Worm (Caenorhabditis elegans) whole organism, L1 larva: ENCODE data around the gene ints-2.

ENCODE experiments used
- C04F5.9 ChIP-seq: sonication (generic microtip); optimal IDR thresholded peaks from 2 replicates; lab custom pipeline; 2016; ENCODE audit warnings: missing genetic modification characterization, missing compliant biosample characterization
- C16A3.4 ChIP-seq: fragments of 150-350 bp; optimal IDR thresholded peaks from 2 replicates; lab custom pipeline; 2014; ENCODE audit warnings: missing biosample characterization, missing genetic modification characterization
- C34B4.2 ChIP-seq: sonication (generic microtip); optimal IDR thresholded peaks from 2 replicates; lab custom pipeline; 2017; ENCODE audit warnings: mild to moderate bottlenecking, missing genetic modification characterization, missing compliant biosample characterization
- aha-1 ChIP-seq: fragments of 150-350 bp; optimal IDR thresholded peaks from 2 replicates; lab custom pipeline; 2014; ENCODE audit warnings: missing biosample characterization, missing genetic modification characterization
- alr-1 ChIP-seq: fragments of 200-800 bp; sonication (Bioruptor generic); optimal IDR thresholded peaks from 2 replicates; lab custom pipeline; 2018; ENCODE audit warnings: borderline replicate concordance, mild to moderate bottlenecking, missing genetic modification characterization, missing compliant biosample characterization
- ama-1 ChIP-seq: fragments of 150-350 bp; optimal IDR thresholded peaks from 2 replicates; lab custom pipeline; 2014
- blmp-1 ChIP-seq: fragments of 150-350 bp; optimal IDR thresholded peaks from 2 replicates; lab custom pipeline; 2014; ENCODE audit warnings: missing biosample characterization, missing genetic modification characterization
- ceh-8 ChIP-seq: fragments of 200-800 bp; sonication (Bioruptor generic); optimal IDR thresholded peaks from 2 replicates; lab custom pipeline; 2018; ENCODE audit warnings: mild to moderate bottlenecking, missing genetic modification characterization, moderate library complexity, missing compliant biosample characterization
- ceh-90 ChIP-seq: sonication (generic microtip); optimal IDR thresholded peaks from 2 replicates; lab custom pipeline; 2016; ENCODE audit warnings: missing genetic modification characterization, missing compliant biosample characterization
- ces-1 ChIP-seq: fragments of 150-350 bp; optimal IDR thresholded peaks from 2 replicates; lab custom pipeline; 2014; ENCODE audit warnings: missing biosample characterization, missing genetic modification reagents, missing genetic modification characterization
- dsc-1 ChIP-seq: sonication (generic microtip); optimal IDR thresholded peaks from 2 replicates; lab custom pipeline; 2016; ENCODE audit warnings: mild to moderate bottlenecking, missing genetic modification characterization, missing compliant biosample characterization
- egl-13 ChIP-seq: sonication (generic microtip); optimal IDR thresholded peaks from 2 replicates; lab custom pipeline; 2016; ENCODE audit warnings: missing genotype, missing genetic modification reagents, missing genetic modification characterization, missing compliant biosample characterization
- egl-27 ChIP-seq, 2 experiments: fragments of 150-350 bp in 1 of 2; sonication (generic microtip); optimal IDR thresholded peaks; 3 replicates each; lab custom pipeline; 2017 to 2018; ENCODE audit warnings: missing biosample characterization in 2 of 2, missing genetic modification characterization in 2 of 2, missing genetic modification reagents in 2 of 2
- elt-2 ChIP-seq: sonication (generic microtip); optimal IDR thresholded peaks from 2 replicates; lab custom pipeline; 2016; ENCODE audit warnings: missing genetic modification characterization, mild to moderate bottlenecking, inconsistent platforms, missing compliant biosample characterization, missing genetic modification reagents
- fkh-4 ChIP-seq: sonication (generic microtip); optimal IDR thresholded peaks from 2 replicates; lab custom pipeline; 2016; ENCODE audit warnings: missing compliant biosample characterization, missing genetic modification characterization, borderline replicate concordance
- fos-1 ChIP-seq: fragments of 150-350 bp; optimal IDR thresholded peaks from 2 replicates; lab custom pipeline; 2014; ENCODE audit warnings: missing biosample characterization, missing genetic modification characterization
- hpl-2 ChIP-seq: fragments of 150-350 bp; optimal IDR thresholded peaks from 2 replicates; lab custom pipeline; 2014; ENCODE audit warnings: missing biosample characterization, missing genetic modification reagents, missing genetic modification characterization
- irx-1 ChIP-seq: sonication (generic microtip); optimal IDR thresholded peaks from 2 replicates; lab custom pipeline; 2016; ENCODE audit warnings: missing genetic modification characterization, missing compliant biosample characterization
- jun-1 ChIP-seq: fragments of 150-350 bp; optimal IDR thresholded peaks from 2 replicates; lab custom pipeline; 2014; ENCODE audit warnings: missing biosample characterization, missing genetic modification reagents, missing genetic modification characterization
- lin-35 ChIP-seq, 2 experiments: fragments of 150-350 bp; optimal IDR thresholded peaks; 2 replicates each; lab custom pipeline; 2014; ENCODE audit warnings: missing biosample characterization in 2 of 2, missing genetic modification characterization in 2 of 2, missing genetic modification reagents in 2 of 2
- lin-39 ChIP-seq: fragments of 150-350 bp; optimal IDR thresholded peaks from 2 replicates; lab custom pipeline; 2014; ENCODE audit warnings: missing biosample characterization, missing genetic modification reagents, missing genetic modification characterization
- lsy-2 ChIP-seq, 2 experiments: fragments of 150-350 bp; optimal IDR thresholded peaks; 2 replicates each; lab custom pipeline; 2014; ENCODE audit warnings: missing biosample characterization in 2 of 2, missing genetic modification characterization in 2 of 2
- mdl-1 ChIP-seq, 2 experiments: fragments of 150-350 bp; optimal IDR thresholded peaks; 2 replicates each; lab custom pipeline; 2014 to 2017; ENCODE audit warnings: missing biosample characterization in 2 of 2, missing genetic modification characterization in 2 of 2, inconsistent platforms in 1 of 2
- nhr-11 ChIP-seq: fragments of 150-350 bp; optimal IDR thresholded peaks from 2 replicates; lab custom pipeline; 2014; ENCODE audit warnings: missing biosample characterization, missing genetic modification characterization
- nhr-20 ChIP-seq: sonication (generic microtip); optimal IDR thresholded peaks from 2 replicates; lab custom pipeline; 2016; ENCODE audit warnings: mild to moderate bottlenecking, missing genetic modification characterization, missing compliant biosample characterization
- nhr-90 ChIP-seq: sonication (generic microtip); optimal IDR thresholded peaks from 2 replicates; lab custom pipeline; 2016; ENCODE audit warnings: mild to moderate bottlenecking, missing genetic modification characterization, missing compliant biosample characterization; ENCODE audit not compliant: poor library complexity
- rnt-1 ChIP-seq: sonication (generic microtip); optimal IDR thresholded peaks from 2 replicates; lab custom pipeline; 2016; ENCODE audit warnings: mild to moderate bottlenecking, missing genetic modification characterization, moderate library complexity, missing compliant biosample characterization
- sox-4 ChIP-seq: sonication (generic microtip); optimal IDR thresholded peaks from 2 replicates; lab custom pipeline; 2016; ENCODE audit warnings: missing genetic modification characterization, missing compliant biosample characterization
- sptf-1 ChIP-seq: fragments of 150-350 bp; optimal IDR thresholded peaks from 2 replicates; lab custom pipeline; 2014; ENCODE audit warnings: missing biosample characterization, missing genetic modification characterization
- tbx-2 ChIP-seq: sonication (generic microtip); optimal IDR thresholded peaks from 2 replicates; lab custom pipeline; 2016; ENCODE audit warnings: missing genetic modification characterization, missing compliant biosample characterization
- unc-86 ChIP-seq: sonication (generic microtip); optimal IDR thresholded peaks from 2 replicates; lab custom pipeline; 2016; ENCODE audit warnings: missing genetic modification characterization, missing compliant biosample characterization
- vab-15 ChIP-seq: sonication (generic microtip); optimal IDR thresholded peaks from 2 replicates; lab custom pipeline; 2017; ENCODE audit warnings: missing genotype, mild to moderate bottlenecking, missing genetic modification characterization, missing compliant biosample characterization
- zag-1 ChIP-seq: fragments of 150-350 bp; optimal IDR thresholded peaks from 2 replicates; lab custom pipeline; 2014; ENCODE audit warnings: missing biosample characterization, missing genetic modification characterization
- zip-4 ChIP-seq: fragments of 200-800 bp; sonication (Bioruptor generic); optimal IDR thresholded peaks from 2 replicates; lab custom pipeline; 2018; ENCODE audit warnings: mild to moderate bottlenecking, missing genetic modification characterization, moderate library complexity, missing compliant biosample characterization
- ztf-4 ChIP-seq: fragments of 150-350 bp; optimal IDR thresholded peaks from 2 replicates; lab custom pipeline; 2014; ENCODE audit warnings: missing biosample characterization, missing genetic modification characterization

ints-2 gene

ce11 chrV:14165745-14166144 is 19.7 kb upstream of the ints-2 start:
- TF ChIP-seq sptf-1 (no peak), rnt-1 (tag; lab: Kevin White, UChicago) (no peak), egl-27 (tag; optimal IDR thresholded peaks at IDR 0.05; lab: Kevin White, UChicago) (no peak), nhr-90 (tag; lab: Kevin White, UChicago) (no peak), sox-4 (tag; lab: Kevin White, UChicago) (no peak), hpl-2 (GFP tag; lab: Kevin White, UChicago) (no peak), ama-1 (lab: Kevin White, UChicago) (no peak), egl-13 (no peak), mdl-1 (tag; optimal IDR thresholded peaks at IDR 0.05; lab: Kevin White, UChicago) (no peak), C04F5.9 (no peak), ceh-8 (GFP tag; lab: Kevin White, UChicago) (no peak), fos-1 (tag; lab: Kevin White, UChicago) (no peak), unc-86 (tag; lab: Kevin White, UChicago) (no peak)

DNA sequence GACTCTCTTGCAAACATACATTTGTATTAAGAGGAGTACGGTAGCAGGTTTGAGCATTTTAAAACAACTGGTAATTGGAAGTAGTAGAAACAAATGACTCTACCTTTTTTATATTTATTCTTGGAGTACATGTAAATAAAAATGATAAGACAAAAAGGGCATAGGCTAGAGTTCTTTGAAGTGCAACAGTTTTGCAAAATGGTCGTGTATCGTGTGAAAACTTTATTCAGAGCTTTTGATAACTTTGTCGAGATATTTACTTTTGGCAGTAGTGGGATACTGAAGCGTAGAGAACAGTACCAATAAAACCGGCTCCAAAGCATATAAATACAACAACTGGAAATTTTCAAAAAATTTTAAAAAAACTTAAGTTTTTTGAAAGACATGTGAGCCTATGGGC is 18.9 kb upstream of the ints-2 start, which contains the start of gene cest-1.1:
Gene cest-1.1 (minus strand): TSS at position 101 of the 400 bp plus-strand sequence.
- no peak for TF ChIP-seq ces-1 (GFP tag; lab: Kevin White, UChicago)
- TF ChIP-seq, all 84 proteins: peak for 0

DNA sequence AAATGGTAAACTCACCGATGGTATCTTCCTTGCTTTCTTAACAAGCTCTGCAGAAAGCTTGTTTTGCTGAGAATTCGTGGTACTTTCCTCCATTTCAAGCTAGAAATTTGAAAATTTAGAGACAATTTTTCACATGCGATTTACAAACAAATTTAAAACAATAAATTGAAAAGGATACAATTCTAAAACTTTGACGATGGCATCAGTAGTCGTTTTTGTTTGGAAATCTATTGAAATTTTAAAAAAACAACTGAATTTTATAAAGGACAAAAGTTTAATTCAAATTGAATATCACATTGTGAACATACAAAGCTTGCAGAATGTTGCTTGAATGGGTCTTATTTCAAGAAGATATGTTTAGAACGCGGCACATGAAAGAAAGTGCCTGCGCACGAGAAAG is 17.9 kb upstream of the ints-2 start, which contains the start of gene ocam-1:
Gene ocam-1 (minus strand): TSS at position 101 of the 400 bp plus-strand sequence.
- TF ChIP-seq C16A3.4 (tag; lab: Kevin White, UChicago) (no peak), ztf-4 (tag; lab: Kevin White, UChicago) (no peak), jun-1 (no peak), blmp-1 (tag; lab: Kevin White, UChicago) (no peak), rnt-1 (tag; lab: Kevin White, UChicago) (no peak), tbx-2 (no peak), ceh-90 (no peak), vab-15 (tag; lab: Kevin White, UChicago) (no peak), alr-1 (tag; lab: Kevin White, UChicago) (no peak), aha-1 (tag; lab: Kevin White, UChicago) (no peak), dsc-1 (no peak), nhr-90 (tag; lab: Kevin White, UChicago) (no peak), nhr-20 (tag; lab: Kevin White, UChicago) (no peak), fkh-4 (tag; lab: Kevin White, UChicago) (no peak)

DNA sequence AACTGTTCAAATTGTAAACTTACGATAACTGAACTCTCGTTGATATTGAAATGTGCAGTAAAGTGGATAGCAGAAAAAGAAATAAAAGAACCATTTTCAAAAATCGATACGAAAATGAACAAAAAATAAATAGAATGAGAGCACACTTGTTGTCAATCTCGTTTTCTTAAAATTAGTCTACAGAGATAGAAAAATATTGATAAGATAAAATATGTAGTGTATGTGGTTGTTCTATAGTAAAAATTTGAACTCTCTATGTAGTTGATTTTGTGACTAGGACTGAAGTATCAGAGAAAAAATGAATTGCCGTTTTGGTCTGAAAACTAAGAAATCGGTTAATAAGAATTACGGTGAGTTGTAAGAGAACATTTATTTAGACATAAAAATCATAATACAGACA is 14.2 kb upstream of the ints-2 start, which contains the start of gene cest-2.1:
Gene cest-2.1 (minus strand): TSS at position 198 of the 400 bp plus-strand sequence.
- TF ChIP-seq ztf-4 (tag; lab: Kevin White, UChicago) (no peak), elt-2 (tag; lab: Kevin White, UChicago) (no peak), ama-1 (lab: Kevin White, UChicago) (no peak), nhr-20 (tag; lab: Kevin White, UChicago) (no peak), lin-35 (GFP tag; optimal IDR thresholded peaks at IDR 0.05; lab: Kevin White, UChicago) (no peak), nhr-11 (tag; lab: Kevin White, UChicago) (no peak), alr-1 (tag; lab: Kevin White, UChicago) (no peak), zag-1 (tag; lab: Kevin White, UChicago) (no peak), C34B4.2 (tag; lab: Kevin White, UChicago) (no peak), lin-39 (no peak), blmp-1 (tag; lab: Kevin White, UChicago) (no peak), irx-1 (no peak), egl-13 (no peak), ceh-8 (GFP tag; lab: Kevin White, UChicago) (no peak), zip-4 (GFP tag; lab: Kevin White, UChicago) (no peak), lsy-2 (tag; optimal IDR thresholded peaks at IDR 0.05; lab: Kevin White, UChicago) (no peak), hpl-2 (GFP tag; lab: Kevin White, UChicago) (no peak), vab-15 (tag; lab: Kevin White, UChicago) (no peak)
